Worm (Caenorhabditis elegans): ENCODE data around the gene rgs-4.
A peak's percentile ranks its signal among the peaks of the same experiment; 100 is the strongest.

The rgs-4 gene

ce11 chrII:12669342-12669741, 14.8 kb downstream of the rgs-4 start:
- TF ChIP-seq mef-2 (tag; optimal IDR thresholded peaks at IDR 0.05) (no peak), lin-14 (GFP tag; optimal IDR thresholded peaks at IDR 0.05) (peak; percentile 1), fkh-10 (GFP tag; optimal IDR thresholded peaks at IDR 0.05) (peak; percentile 69)

- TF ChIP-seq lin-15B (tag; optimal IDR thresholded peaks at IDR 0.05): no peak
- no peak for TF ChIP-seq fkh-4 (tag; optimal IDR thresholded peaks at IDR 0.05; ENCODE audit: borderline replicate concordance)
- no peak for TF ChIP-seq nhr-47 (tag; optimal IDR thresholded peaks at IDR 0.05)
- no peak for TF ChIP-seq nhr-84 (tag; optimal IDR thresholded peaks at IDR 0.05)
- TF ChIP-seq ceh-88 (GFP tag; IDR thresholded peaks at IDR 0.05): no peak
- no peak for TF ChIP-seq tlp-1 (tag; optimal IDR thresholded peaks at IDR 0.05)
- no peak for TF ChIP-seq lin-14 (GFP tag; optimal IDR thresholded peaks at IDR 0.05)
- no peak for TF ChIP-seq blmp-1 (tag; optimal IDR thresholded peaks at IDR 0.05)
- no peak for TF ChIP-seq efl-1 (optimal IDR thresholded peaks at IDR 0.05)
- TF ChIP-seq efl-1 (GFP tag; optimal IDR thresholded peaks at IDR 0.05 in 1 of 2): no peak
- no peak for TF ChIP-seq dpl-1 (GFP tag; optimal IDR thresholded peaks at IDR 0.05)
- no peak for TF ChIP-seq lir-3 (tag; optimal IDR thresholded peaks at IDR 0.05; ENCODE audit: poor library complexity)
- TF ChIP-seq C34B4.2 (tag; optimal IDR thresholded peaks at IDR 0.05): no peak
- no peak for TF ChIP-seq pag-3 (tag; optimal IDR thresholded peaks at IDR 0.05; ENCODE audit: borderline replicate concordance, insufficient read depth)
- no peak for TF ChIP-seq ets-5 (GFP tag; IDR thresholded peaks at IDR 0.05)
- TF ChIP-seq pqm-1 (tag; optimal IDR thresholded peaks at IDR 0.05): no peak
- TF ChIP-seq nhr-11 (tag; optimal IDR thresholded peaks at IDR 0.05): no peak
- no peak for TF ChIP-seq hpl-2 (GFP tag; optimal IDR thresholded peaks at IDR 0.05)
- TF ChIP-seq C16A3.4 (tag; optimal IDR thresholded peaks at IDR 0.05): no peak
- no peak for TF ChIP-seq C04F5.9 (tag; optimal IDR thresholded peaks at IDR 0.05)
These were observed 15.3 kb downstream of the rgs-4 start for ce11 chrII:12669882-12670281.

ce11 chrII:12670877-12671864, 16.6 kb downstream of the rgs-4 start:
- TF ChIP-seq elt-2 (tag; optimal IDR thresholded peaks at IDR 0.05) (no peak), efl-1 (optimal IDR thresholded peaks at IDR 0.05) (no peak), efl-1 (GFP tag; optimal IDR thresholded peaks at IDR 0.05 in 1 of 2) (peak in 1 of 2 experiments; percentile 28), mab-9 (GFP tag; IDR thresholded peaks at IDR 0.05) (peak; percentile 40; the same call in 1 of the 2 replicates)

- TF ChIP-seq irx-1 (tag; optimal IDR thresholded peaks at IDR 0.05) (no peak), nhr-85 (tag) (peak; percentile 66)
These were observed 17.3 kb downstream of the rgs-4 start for ce11 chrII:12671892-12672291.

ce11 chrII:12672512-12672911, 18.0 kb downstream of the rgs-4 start:
- TF ChIP-seq fkh-4 (tag; optimal IDR thresholded peaks at IDR 0.05; ENCODE audit: borderline replicate concordance) (no peak), C04F5.9 (tag; optimal IDR thresholded peaks at IDR 0.05) (no peak), fkh-8 (tag; optimal IDR thresholded peaks at IDR 0.05) (peak; percentile 4), nhr-19 (GFP tag; conservative IDR thresholded peaks at IDR 0.05) (0 out of 2 replicates have a peak, but pooled peaks have one; percentile 4), ama-1 (optimal IDR thresholded peaks at IDR 0.05) (no peak), nhr-11 (tag; optimal IDR thresholded peaks at IDR 0.05) (no peak), pqm-1 (tag; optimal IDR thresholded peaks at IDR 0.05) (no peak), nhr-12 (tag; optimal IDR thresholded peaks at IDR 0.05) (no peak), lin-13 (GFP tag; optimal IDR thresholded peaks at IDR 0.05) (no peak), efl-1 (optimal IDR thresholded peaks at IDR 0.05) (no peak), efl-1 (GFP tag; optimal IDR thresholded peaks at IDR 0.05 in 1 of 2) (peak in 1 of 2 experiments; percentile 27), fkh-10 (GFP tag; optimal IDR thresholded peaks at IDR 0.05) (no peak), nhr-90 (tag; optimal IDR thresholded peaks at IDR 0.05; ENCODE audit: poor library complexity) (no peak), nhr-76 (tag; optimal IDR thresholded peaks at IDR 0.05) (no peak), ceh-63 (GFP tag; optimal IDR thresholded peaks at IDR 0.05) (no peak)
